Fruit fly (Drosophila melanogaster) whole organism, prepupa: ENCODE data around the gene lectin-30A.

Experiments
- CG31627 ChIP-seq: fragments of 200-800 bp; sonication (Bioruptor generic); optimal IDR thresholded peaks from 3 replicates; lab custom pipeline; 2016; ENCODE audit warnings: missing biosample characterization, missing genetic modification characterization
- CG34406 ChIP-seq: fragments of 200-800 bp; sonication (Bioruptor generic); optimal IDR thresholded peaks from 3 replicates; lab custom pipeline; 2016; ENCODE audit warnings: missing biosample characterization, missing genetic modification characterization
- CG6163 ChIP-seq: fragments of 200-800 bp; sonication (Bioruptor generic); IDR thresholded peaks from 3 replicates; pipeline ENCODE4 v1.3.6; 2022; ENCODE audit warnings: missing biosample characterization, missing genetic modification characterization
- CG6808 ChIP-seq: fragments of 200-800 bp; sonication (Bioruptor generic); optimal IDR thresholded peaks from 3 replicates; lab custom pipeline; 2017; ENCODE audit warnings: missing biosample characterization, missing genetic modification characterization, mild to moderate bottlenecking, moderate library complexity, missing genetic modification reagents
- CG9139 ChIP-seq: fragments of 200-800 bp; sonication (Bioruptor generic); optimal IDR thresholded peaks from 3 replicates; lab custom pipeline; 2017; ENCODE audit warnings: missing biosample characterization, mild to moderate bottlenecking, missing genetic modification characterization
- Eip75B ChIP-seq: fragments of 200-800 bp; sonication (Bioruptor generic); optimal IDR thresholded peaks from 3 replicates; lab custom pipeline; 2016; ENCODE audit warnings: missing biosample characterization, missing genetic modification characterization
- OdsH ChIP-seq: fragments of 200-800 bp; sonication (Bioruptor generic); optimal IDR thresholded peaks from 3 replicates; lab custom pipeline; 2016; ENCODE audit warnings: missing biosample characterization, missing genetic modification characterization
- achi ChIP-seq: fragments of 200-800 bp; sonication (Bioruptor generic); optimal IDR thresholded peaks from 3 replicates; lab custom pipeline; 2016; ENCODE audit warnings: missing biosample characterization, missing genetic modification characterization

DNA sequence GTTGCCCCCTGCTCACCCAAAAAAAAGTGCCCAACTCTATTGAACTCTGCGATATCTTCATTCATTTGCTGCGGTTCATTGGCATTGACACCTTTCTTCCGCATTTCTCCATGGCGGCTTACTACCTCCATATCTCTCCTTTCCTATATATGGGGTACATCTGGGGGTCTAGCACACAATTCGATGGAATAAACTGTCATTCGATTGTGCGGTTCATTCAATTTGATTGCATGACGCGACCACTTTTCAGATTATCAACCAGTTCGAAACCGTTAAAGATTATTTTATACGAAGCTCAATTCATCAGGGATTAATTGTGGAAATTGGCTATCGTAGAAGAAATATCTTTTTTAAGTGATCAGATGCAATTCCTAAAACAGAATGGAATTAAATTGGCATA lies 41.0 kb downstream of the lectin-30A start:
- TF ChIP-seq OdsH (no peak), CG6163 (no peak), CG6808 (GFP tag; lab: Kevin White, UChicago) (no peak), CG9139 (no peak), CG31627 (GFP tag; lab: Kevin White, UChicago) (no peak), Eip75B (GFP tag; lab: Kevin White, UChicago) (no peak), CG34406 (GFP tag; lab: Kevin White, UChicago) (no peak), achi (GFP tag; lab: Kevin White, UChicago) (no peak)
